Worm (Caenorhabditis elegans) whole organism, L3 larva: ENCODE measurements around the gene ZK632.10.

ENCODE experiments used
- R02D3.7 ChIP-seq: fragments of 150-350 bp; optimal IDR thresholded peaks from 2 replicates; lab custom pipeline; 2014; ENCODE audit warnings: missing biosample characterization, missing genetic modification characterization
- ZK546.5 ChIP-seq: sonication (generic microtip); optimal IDR thresholded peaks from 2 replicates; lab custom pipeline; 2017; ENCODE audit warnings: missing biosample characterization, missing genetic modification characterization
- aly-2 ChIP-seq: fragments of 150-350 bp; optimal IDR thresholded peaks from 2 replicates; lab custom pipeline; 2014; ENCODE audit warnings: missing biosample characterization, missing genetic modification characterization
- ama-1 ChIP-seq: fragments of 150-350 bp; optimal IDR thresholded peaks from 2 replicates; lab custom pipeline; 2018
- ceh-16 ChIP-seq: sonication (generic microtip); optimal IDR thresholded peaks from 2 replicates; lab custom pipeline; 2017; ENCODE audit warnings: missing biosample characterization, missing genetic modification characterization
- ceh-28 ChIP-seq: fragments of 150-350 bp; optimal IDR thresholded peaks from 2 replicates; lab custom pipeline; 2014; ENCODE audit warnings: missing biosample characterization, missing genetic modification reagents, missing genetic modification characterization
- ceh-82 ChIP-seq: fragments of 150-350 bp; optimal IDR thresholded peaks from 2 replicates; lab custom pipeline; 2014; ENCODE audit warnings: missing biosample characterization, missing genetic modification characterization
- ceh-9 ChIP-seq: sonication (generic microtip); optimal IDR thresholded peaks from 2 replicates; lab custom pipeline; 2018; ENCODE audit warnings: missing biosample characterization, missing genetic modification characterization
- daf-12 ChIP-seq: fragments of 150-350 bp; optimal IDR thresholded peaks from 2 replicates; lab custom pipeline; 2014; ENCODE audit warnings: missing biosample characterization, missing genetic modification reagents, missing genetic modification characterization
- egl-27 ChIP-seq: sonication (generic microtip); optimal IDR thresholded peaks from 4 replicates; lab custom pipeline; 2017; ENCODE audit warnings: missing biosample characterization, missing genetic modification reagents, missing genetic modification characterization
- egl-5 ChIP-seq: fragments of 150-350 bp; optimal IDR thresholded peaks from 2 replicates; lab custom pipeline; 2017; ENCODE audit warnings: missing biosample characterization, missing genetic modification reagents, missing genetic modification characterization, inconsistent platforms
- elt-1 ChIP-seq: fragments of 150-350 bp; optimal IDR thresholded peaks from 2 replicates; lab custom pipeline; 2014; ENCODE audit warnings: missing biosample characterization, missing genetic modification characterization
- elt-2 ChIP-seq: sonication (generic microtip); optimal IDR thresholded peaks from 2 replicates; lab custom pipeline; 2016; ENCODE audit warnings: missing genetic modification reagents, mild to moderate bottlenecking, missing genetic modification characterization, missing compliant biosample characterization
- elt-3 ChIP-seq, 3 experiments: fragments of 150-350 bp in 1 of 3; sonication (generic microtip) in 2 of 3; optimal IDR thresholded peaks; 2 replicates in 2 of 3; 4 replicates in 1 of 3; lab custom pipeline; 2014 to 2017; ENCODE audit warnings: missing biosample characterization in 3 of 3, missing genetic modification characterization in 3 of 3
- eor-1 ChIP-seq, 2 experiments: fragments of 150-350 bp; optimal IDR thresholded peaks; 2 replicates each; lab custom pipeline; 2014 to 2018; ENCODE audit warnings: missing biosample characterization in 2 of 2, missing genetic modification characterization in 2 of 2
- fkh-10 ChIP-seq: sonication (generic microtip); optimal IDR thresholded peaks from 2 replicates; lab custom pipeline; 2017; ENCODE audit warnings: missing biosample characterization, missing genetic modification reagents, missing genetic modification characterization
- fkh-2 ChIP-seq: fragments of 150-350 bp; optimal IDR thresholded peaks from 2 replicates; lab custom pipeline; 2014; ENCODE audit warnings: missing biosample characterization, missing genetic modification reagents, missing genetic modification characterization
- fos-1 ChIP-seq: fragments of 150-350 bp; optimal IDR thresholded peaks from 2 replicates; lab custom pipeline; 2014; ENCODE audit warnings: missing biosample characterization, missing genetic modification characterization
- hmg-11 ChIP-seq: sonication (generic microtip); optimal IDR thresholded peaks from 2 replicates; lab custom pipeline; 2016; ENCODE audit warnings: missing genetic modification characterization, missing compliant biosample characterization
- jun-1 ChIP-seq: fragments of 150-350 bp; optimal IDR thresholded peaks from 2 replicates; lab custom pipeline; 2014; ENCODE audit warnings: missing biosample characterization, missing genetic modification reagents, missing genetic modification characterization
- lin-15B ChIP-seq: fragments of 150-350 bp; optimal IDR thresholded peaks from 2 replicates; lab custom pipeline; 2014; ENCODE audit warnings: missing biosample characterization, missing genetic modification characterization
- lin-39 ChIP-seq: fragments of 150-350 bp; optimal IDR thresholded peaks from 2 replicates; lab custom pipeline; 2018; ENCODE audit warnings: missing biosample characterization, missing genetic modification reagents, missing genetic modification characterization
- lsy-12 ChIP-seq: sonication (generic microtip); optimal IDR thresholded peaks from 2 replicates; lab custom pipeline; 2016; ENCODE audit warnings: mild to moderate bottlenecking, missing genetic modification characterization, missing compliant biosample characterization
- mdl-1 ChIP-seq: fragments of 150-350 bp; optimal IDR thresholded peaks from 2 replicates; lab custom pipeline; 2014; ENCODE audit warnings: missing biosample characterization, missing genetic modification characterization
- mml-1 ChIP-seq: fragments of 150-350 bp; sonication (generic microtip); optimal IDR thresholded peaks from 3 replicates; lab custom pipeline; 2014; ENCODE audit warnings: missing biosample characterization, missing genetic modification characterization
- nfya-1 ChIP-seq: sonication (generic microtip); optimal IDR thresholded peaks from 2 replicates; lab custom pipeline; 2017; ENCODE audit warnings: missing genetic modification characterization, mild to moderate bottlenecking, missing compliant biosample characterization, antibody characterized with exemption, moderate library complexity; ENCODE audit not compliant: insufficient read depth
- nhr-11 ChIP-seq: fragments of 150-350 bp; optimal IDR thresholded peaks from 2 replicates; lab custom pipeline; 2014; ENCODE audit warnings: missing biosample characterization, missing genetic modification characterization
- nhr-12 ChIP-seq: fragments of 150-350 bp; optimal IDR thresholded peaks from 2 replicates; lab custom pipeline; 2014; ENCODE audit warnings: missing biosample characterization, missing genetic modification characterization
- nhr-23 ChIP-seq: fragments of 150-350 bp; optimal IDR thresholded peaks from 2 replicates; lab custom pipeline; 2014; ENCODE audit warnings: missing biosample characterization, missing genetic modification reagents, missing genetic modification characterization
- nhr-237 ChIP-seq: fragments of 150-350 bp; optimal IDR thresholded peaks from 2 replicates; lab custom pipeline; 2014; ENCODE audit warnings: missing biosample characterization, missing genetic modification characterization
- nhr-25 ChIP-seq: sonication (generic microtip); optimal IDR thresholded peaks from 2 replicates; lab custom pipeline; 2017; ENCODE audit warnings: missing biosample characterization, missing genetic modification characterization
- nhr-28 ChIP-seq: fragments of 150-350 bp; optimal IDR thresholded peaks from 2 replicates; lab custom pipeline; 2014; ENCODE audit warnings: missing biosample characterization, missing genetic modification characterization
- nhr-43 ChIP-seq: sonication (generic microtip); optimal IDR thresholded peaks from 2 replicates; lab custom pipeline; 2016; ENCODE audit warnings: mild to moderate bottlenecking, missing genetic modification characterization, missing compliant biosample characterization; ENCODE audit not compliant: poor library complexity, severe bottlenecking
- nhr-67 ChIP-seq: fragments of 150-350 bp; optimal IDR thresholded peaks from 2 replicates; lab custom pipeline; 2014; ENCODE audit warnings: missing biosample characterization, missing genetic modification characterization
- nhr-76 ChIP-seq: fragments of 150-350 bp; sonication (generic microtip); optimal IDR thresholded peaks from 5 replicates; lab custom pipeline; 2014; ENCODE audit warnings: missing biosample characterization, missing genetic modification characterization
- nhr-77 ChIP-seq: fragments of 150-350 bp; optimal IDR thresholded peaks from 2 replicates; lab custom pipeline; 2014; ENCODE audit warnings: missing biosample characterization, missing genetic modification characterization
- pha-4 ChIP-seq: fragments of 150-350 bp; optimal IDR thresholded peaks from 2 replicates; lab custom pipeline; 2014; ENCODE audit warnings: missing biosample characterization, missing genetic modification reagents, missing genetic modification characterization
- pqm-1 ChIP-seq: fragments of 150-350 bp; optimal IDR thresholded peaks from 2 replicates; lab custom pipeline; 2017; ENCODE audit warnings: missing biosample characterization, missing genetic modification characterization, inconsistent platforms
- sea-2 ChIP-seq: fragments of 150-350 bp; sonication (generic microtip); optimal IDR thresholded peaks from 4 replicates; lab custom pipeline; 2014; ENCODE audit warnings: missing biosample characterization, missing genetic modification reagents, missing genetic modification characterization
- skn-1 ChIP-seq: fragments of 150-350 bp; optimal IDR thresholded peaks from 2 replicates; lab custom pipeline; 2014; ENCODE audit warnings: missing biosample characterization, missing genetic modification characterization
- snpc-4 ChIP-seq: fragments of 150-350 bp; optimal IDR thresholded peaks from 2 replicates; lab custom pipeline; 2014; ENCODE audit warnings: missing biosample characterization, missing genetic modification characterization
- tbx-2 ChIP-seq: sonication (generic microtip); optimal IDR thresholded peaks from 2 replicates; lab custom pipeline; 2016; ENCODE audit warnings: mild to moderate bottlenecking, missing genetic modification characterization, missing compliant biosample characterization
- unc-39 ChIP-seq: sonication (generic microtip); optimal IDR thresholded peaks from 4 replicates; lab custom pipeline; 2017; ENCODE audit warnings: missing biosample characterization, missing genetic modification characterization
- unc-62 ChIP-seq: fragments of 150-350 bp; sonication (generic microtip); optimal IDR thresholded peaks from 4 replicates; lab custom pipeline; 2014; ENCODE audit warnings: missing biosample characterization, missing genetic modification reagents, missing genetic modification characterization
- zag-1 ChIP-seq: fragments of 150-350 bp; optimal IDR thresholded peaks from 2 replicates; lab custom pipeline; 2014; ENCODE audit warnings: missing biosample characterization, missing genetic modification characterization
- ztf-11 ChIP-seq: fragments of 150-350 bp; optimal IDR thresholded peaks from 2 replicates; lab custom pipeline; 2014; ENCODE audit warnings: missing biosample characterization, missing genetic modification characterization
- ztf-4 ChIP-seq: fragments of 150-350 bp; optimal IDR thresholded peaks from 2 replicates; lab custom pipeline; 2014; ENCODE audit warnings: missing biosample characterization, missing genetic modification characterization

Gene ZK632.10

DNA sequence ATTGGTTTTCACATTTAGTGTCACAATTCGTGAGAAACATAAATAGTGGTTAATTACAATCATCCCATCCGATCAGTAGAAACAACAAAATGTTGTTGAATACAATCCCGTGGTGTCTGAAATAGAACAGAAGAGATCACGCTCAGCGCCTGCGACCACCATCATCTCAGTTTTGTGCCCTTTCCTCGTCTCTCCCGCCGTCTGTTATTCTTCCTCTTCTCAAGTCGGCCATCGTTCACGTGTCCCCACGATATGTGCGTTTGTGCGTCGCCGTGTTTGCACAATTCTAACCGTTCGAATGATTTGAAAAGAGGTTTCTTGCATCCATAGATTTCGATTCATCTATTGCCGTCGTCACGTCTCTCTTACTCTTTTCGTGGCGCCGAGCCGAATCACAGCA, 8.8 kb downstream of the ZK632.10 start, which contains the start of gene panl-3:
Gene panl-3 (plus strand): TSS at position 294 of the 400 bp plus-strand sequence.
- TF ChIP-seq lin-39 (tag; lab: Kevin White, UChicago) (peak; percentile 75), nhr-23 (tag; lab: Kevin White, UChicago) (peak; percentile 68), ceh-82 (tag; lab: Kevin White, UChicago) (no peak), aly-2 (tag; lab: Kevin White, UChicago) (no peak), eor-1 (tag; optimal IDR thresholded peaks at IDR 0.05; lab: Kevin White, UChicago) (no peak), nhr-12 (tag; lab: Kevin White, UChicago) (no peak), pha-4 (peak; percentile 48), fkh-2 (tag; lab: Kevin White, UChicago) (no peak), jun-1 (tag; lab: Kevin White, UChicago) (no peak), ceh-16 (no peak), nhr-237 (tag; lab: Kevin White, UChicago) (no peak), R02D3.7 (tag; lab: Kevin White, UChicago) (no peak), ceh-9 (tag; lab: Kevin White, UChicago) (no peak), lsy-12 (tag; lab: Kevin White, UChicago) (peak; percentile 54), nhr-11 (tag; lab: Kevin White, UChicago) (no peak), pqm-1 (no peak), hmg-11 (tag; lab: Kevin White, UChicago) (peak; percentile 54), skn-1 (tag; lab: Kevin White, UChicago) (no peak), elt-1 (tag; lab: Kevin White, UChicago) (peak; percentile 27), ama-1 (lab: Kevin White, UChicago) (peak; percentile 60), mml-1 (tag; lab: Kevin White, UChicago) (peak; percentile 47), elt-2 (tag; lab: Kevin White, UChicago) (peak; percentile 26), nhr-77 (tag; lab: Kevin White, UChicago) (no peak), fkh-10 (GFP tag; lab: Kevin White, UChicago) (no peak), nhr-28 (tag; lab: Kevin White, UChicago) (no peak), fos-1 (tag; lab: Kevin White, UChicago) (no peak), ceh-28 (tag; lab: Kevin White, UChicago) (no peak), nhr-76 (tag; lab: Kevin White, UChicago) (no peak), nhr-25 (tag; lab: Kevin White, UChicago) (peak; percentile 79), zag-1 (tag; lab: Kevin White, UChicago) (no peak), ztf-4 (tag; lab: Kevin White, UChicago) (no peak), nhr-43 (tag; lab: Kevin White, UChicago) (peak; percentile 14), egl-5 (peak; percentile 78), snpc-4 (peak; percentile 20), daf-12 (tag; lab: Kevin White, UChicago) (no peak), unc-39 (tag; lab: Kevin White, UChicago) (no peak), tbx-2 (no peak), ztf-11 (tag; lab: Kevin White, UChicago) (no peak), ZK546.5 (tag; lab: Kevin White, UChicago) (no peak), sea-2 (GFP tag; lab: Kevin White, UChicago) (no peak), unc-62 (GFP tag; lab: Kevin White, UChicago) (no peak), elt-3 (tag; optimal IDR thresholded peaks at IDR 0.05; lab: Kevin White, UChicago) (no peak), lin-15B (tag; lab: Kevin White, UChicago) (peak; percentile 56), nfya-1 (tag; lab: Kevin White, UChicago) (peak; percentile 74), nhr-67 (tag; lab: Kevin White, UChicago) (no peak), egl-27 (tag; lab: Kevin White, UChicago) (no peak), mdl-1 (tag; lab: Kevin White, UChicago) (peak; percentile 36)
- TF ChIP-seq, all 47 proteins: peak for 16
